Worm (Caenorhabditis elegans): ENCODE results near the gene T24F1.7.

- TF ChIP-seq unc-62 (GFP tag; optimal IDR thresholded peaks at IDR 0.05) (no peak), elt-3 (tag; optimal IDR thresholded peaks at IDR 0.05) (no peak), ceh-82 (tag; optimal IDR thresholded peaks at IDR 0.05) (no peak), skn-1 (tag; optimal IDR thresholded peaks at IDR 0.05) (no peak), nhr-12 (tag; optimal IDR thresholded peaks at IDR 0.05) (no peak)
These were observed 21.1 kb downstream of the T24F1.7 start for ce11 chrII:11333375-11333774.
